Fruit fly (Drosophila melanogaster): ENCODE data around the gene Wdfy2.

Wdfy2 gene

DNA sequence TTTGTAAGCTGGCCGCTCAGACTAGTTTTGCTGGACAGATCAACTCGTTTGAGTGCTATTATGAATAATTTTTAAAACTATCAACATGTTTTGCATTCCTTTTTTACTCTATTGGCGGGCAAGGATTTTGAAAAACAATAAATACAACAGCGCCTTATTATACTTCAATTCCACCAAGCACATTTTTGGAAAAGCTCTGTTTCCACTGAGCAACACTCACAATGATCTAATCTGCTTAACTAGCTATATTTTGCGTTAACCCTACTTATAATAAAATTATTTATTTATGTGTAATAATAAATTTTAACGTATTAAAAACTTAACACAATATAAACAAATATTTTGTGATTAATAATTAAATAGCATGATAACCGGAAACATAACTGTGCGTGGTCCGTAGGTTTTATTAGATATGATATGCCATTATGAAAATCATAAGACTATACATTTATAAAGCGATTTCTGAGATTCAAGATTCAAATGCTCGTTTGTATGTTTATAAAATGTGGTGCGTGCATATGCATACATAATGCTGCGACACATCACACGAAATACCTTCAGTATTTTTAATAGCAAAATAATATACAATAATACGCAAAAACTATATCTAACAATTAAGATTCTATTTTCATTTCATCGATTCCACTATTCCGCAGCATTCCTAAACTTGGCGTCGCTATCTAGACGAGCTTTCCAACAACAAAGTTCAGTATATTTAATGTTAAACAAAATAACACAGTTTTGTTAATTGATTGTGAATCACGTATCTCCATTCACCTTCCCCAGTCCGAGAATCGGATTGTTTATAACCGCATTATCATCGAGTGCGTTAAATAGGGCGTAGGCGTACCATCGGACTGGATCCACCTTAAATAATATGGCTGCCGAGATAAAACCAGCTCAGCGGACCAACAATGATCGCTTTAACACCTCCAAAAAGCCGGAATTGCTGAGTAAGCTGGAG, at the start of gene Wdfy2, which contains the start of gene pie:
Wdfy2 (plus strand) TSS at position 649 of the 964 bp plus-strand sequence.
pie (minus strand) TSS at position 138 of the 964 bp plus-strand sequence.
- TF ChIP-seq insv (optimal IDR thresholded peaks at IDR 0.05) (no peak), Sin3A (optimal IDR thresholded peaks at IDR 0.05) (no peak), psq (optimal IDR thresholded peaks at IDR 0.05) (no peak), Myc (optimal IDR thresholded peaks at IDR 0.05) (no peak), h (optimal IDR thresholded peaks at IDR 0.05) (no peak), ttk (optimal IDR thresholded peaks at IDR 0.05) (no peak)

DNA sequence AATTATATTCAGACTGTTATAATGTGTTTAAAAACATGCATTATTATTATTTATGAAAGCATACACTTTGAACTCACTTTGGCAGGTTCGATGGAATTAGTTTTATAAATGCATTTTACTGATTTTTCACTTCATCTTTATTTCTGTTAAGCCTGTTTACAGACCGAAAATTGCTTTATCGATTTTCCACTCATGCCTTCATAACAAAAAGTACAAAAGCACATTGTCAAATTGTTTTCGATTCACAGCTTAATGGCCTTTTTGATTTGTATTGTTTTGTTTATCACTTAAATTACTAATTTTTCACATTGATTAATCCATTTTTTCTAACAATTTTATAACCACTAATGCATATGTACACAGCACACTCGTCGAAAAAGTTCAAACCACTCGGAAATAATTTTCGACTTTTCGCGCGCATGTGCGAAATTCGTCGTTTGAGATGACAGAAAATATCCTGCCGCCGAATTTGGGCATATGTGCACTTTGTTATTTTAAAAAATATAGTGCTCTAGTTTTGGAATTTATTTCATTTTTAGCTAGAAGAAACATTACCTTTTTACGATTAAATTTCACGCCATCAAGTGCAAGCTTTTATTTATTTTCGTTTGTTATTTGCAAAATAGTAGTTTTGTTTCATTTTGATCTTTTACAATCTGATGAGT, 49.4 kb upstream of the Wdfy2 start, which contains the start of gene rho-5:
rho-5 (minus strand) TSS at position 296 of the 665 bp plus-strand sequence.
- TF ChIP-seq h (optimal IDR thresholded peaks at IDR 0.05) (no peak), Sin3A (optimal IDR thresholded peaks at IDR 0.05) (no peak), Myc (optimal IDR thresholded peaks at IDR 0.05) (no peak), insv (optimal IDR thresholded peaks at IDR 0.05) (no peak), ttk (optimal IDR thresholded peaks at IDR 0.05) (no peak), psq (optimal IDR thresholded peaks at IDR 0.05) (no peak)

DNA sequence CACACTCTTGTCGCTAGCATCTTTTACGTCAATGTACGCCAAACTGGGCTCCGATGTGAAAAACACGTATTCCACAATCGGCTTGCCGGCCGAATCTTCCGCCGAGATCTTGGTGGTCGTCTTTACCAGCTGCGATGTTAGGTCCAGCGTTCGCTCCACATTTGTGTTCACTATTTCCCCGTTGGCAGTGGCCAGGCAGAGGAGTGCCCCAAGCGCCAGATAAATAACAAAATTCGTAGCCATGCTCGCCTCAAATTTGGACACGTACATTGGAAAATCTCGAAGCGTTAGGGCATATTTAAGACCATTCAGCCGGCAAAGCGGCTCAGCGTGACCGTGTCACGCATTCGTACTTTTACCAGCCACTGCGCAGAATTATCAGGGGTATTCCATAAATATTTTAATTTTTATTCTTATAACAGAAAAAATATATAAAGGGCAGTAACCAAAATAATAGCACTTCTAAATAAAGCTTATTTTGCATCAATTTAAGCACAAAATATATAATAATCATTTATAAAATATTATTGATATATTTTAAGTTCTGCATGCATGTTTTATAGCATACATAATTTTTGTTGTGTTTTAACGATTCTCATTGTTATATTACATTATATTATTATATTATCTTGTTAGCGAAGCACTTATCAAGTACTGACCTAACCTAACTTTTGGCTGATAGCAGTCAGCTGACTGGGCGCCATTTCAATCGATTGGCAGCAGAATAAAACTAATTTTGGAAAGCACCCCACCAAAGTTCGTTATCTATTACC, 47.4 kb upstream of the Wdfy2 start, which contains the start of the genes CG33303 and dpr19:
CG33303 (minus strand) TSS at position 294 of the 773 bp plus-strand sequence.
dpr19 (plus strand) TSS at position 705 of the 773 bp plus-strand sequence.
- TF ChIP-seq Sin3A (optimal IDR thresholded peaks at IDR 0.05): no peak
- TF ChIP-seq psq (optimal IDR thresholded peaks at IDR 0.05): no peak
- no peak for TF ChIP-seq Myc (optimal IDR thresholded peaks at IDR 0.05)
- no peak for TF ChIP-seq insv (optimal IDR thresholded peaks at IDR 0.05)
- TF ChIP-seq h (optimal IDR thresholded peaks at IDR 0.05): no peak
- no peak for TF ChIP-seq ttk (optimal IDR thresholded peaks at IDR 0.05)

DNA sequence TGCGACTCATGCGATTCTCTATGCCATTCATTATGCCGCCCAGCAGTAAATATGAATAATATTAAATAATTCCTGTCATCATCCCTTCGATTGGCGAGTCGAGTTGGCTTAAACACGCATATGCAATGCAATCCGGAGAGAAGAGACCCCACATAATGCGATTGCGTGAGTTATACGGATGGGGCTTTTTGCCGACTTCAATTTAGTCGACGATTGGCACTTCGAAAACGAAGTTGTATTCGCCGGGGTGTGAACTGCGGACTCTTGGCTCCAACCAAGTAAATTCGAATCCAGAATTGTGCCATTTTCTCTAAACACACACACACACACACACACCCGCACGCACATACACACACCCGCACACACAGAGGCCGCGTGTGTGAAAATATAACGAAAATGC, 46.8 kb upstream of the Wdfy2 start:
- TF ChIP-seq ttk (optimal IDR thresholded peaks at IDR 0.05): no peak
- no peak for TF ChIP-seq psq (optimal IDR thresholded peaks at IDR 0.05)
- TF ChIP-seq Sin3A (optimal IDR thresholded peaks at IDR 0.05): no peak

DNA sequence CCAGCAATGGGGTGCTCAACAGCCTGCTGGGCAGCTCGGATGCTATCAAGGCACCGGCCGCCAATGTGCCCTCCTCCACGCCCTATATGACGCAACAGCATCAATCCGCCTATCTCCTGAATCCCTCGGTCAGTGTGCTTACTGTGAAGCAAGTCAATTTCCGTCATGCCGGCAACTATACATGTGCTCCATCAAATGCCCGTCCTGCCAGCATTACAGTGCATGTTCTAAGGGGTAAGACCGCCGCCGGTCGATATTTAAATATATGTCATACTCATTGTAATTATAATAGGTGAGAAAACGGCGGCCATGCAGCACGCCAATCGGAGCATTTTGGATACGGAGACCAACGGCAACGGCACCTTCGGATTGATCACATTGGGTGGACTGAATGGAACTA, 44.5 kb upstream of the Wdfy2 start:
- TF ChIP-seq ttk (optimal IDR thresholded peaks at IDR 0.05) (no peak), Myc (optimal IDR thresholded peaks at IDR 0.05) (no peak), Sin3A (optimal IDR thresholded peaks at IDR 0.05) (no peak), h (optimal IDR thresholded peaks at IDR 0.05) (no peak), insv (optimal IDR thresholded peaks at IDR 0.05) (no peak), psq (optimal IDR thresholded peaks at IDR 0.05) (no peak)

DNA sequence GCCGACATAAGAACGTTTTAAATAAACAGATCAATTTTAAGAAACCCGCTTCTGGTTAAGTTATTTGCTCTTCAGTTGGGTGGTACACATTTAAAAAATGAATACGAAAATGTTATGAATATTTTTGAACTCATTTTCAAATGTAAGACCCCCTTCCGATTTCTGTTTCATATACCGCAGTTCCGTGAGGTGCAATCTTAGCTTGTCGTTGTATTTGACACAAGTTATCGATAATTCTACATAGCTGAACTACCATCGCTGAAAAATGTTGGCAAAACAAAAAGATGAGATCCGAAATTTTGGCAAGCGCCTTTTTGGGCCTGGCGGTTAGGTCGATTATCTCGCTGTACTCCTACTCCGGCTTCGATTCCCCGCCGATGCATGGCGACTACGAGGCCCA, 43.2 kb upstream of the Wdfy2 start, which contains the start of gene gny:
gny (plus strand) TSS at position 239 of the 400 bp plus-strand sequence.
- TF ChIP-seq Myc (optimal IDR thresholded peaks at IDR 0.05): no peak
- no peak for TF ChIP-seq h (optimal IDR thresholded peaks at IDR 0.05)
- TF ChIP-seq insv (optimal IDR thresholded peaks at IDR 0.05): no peak

DNA sequence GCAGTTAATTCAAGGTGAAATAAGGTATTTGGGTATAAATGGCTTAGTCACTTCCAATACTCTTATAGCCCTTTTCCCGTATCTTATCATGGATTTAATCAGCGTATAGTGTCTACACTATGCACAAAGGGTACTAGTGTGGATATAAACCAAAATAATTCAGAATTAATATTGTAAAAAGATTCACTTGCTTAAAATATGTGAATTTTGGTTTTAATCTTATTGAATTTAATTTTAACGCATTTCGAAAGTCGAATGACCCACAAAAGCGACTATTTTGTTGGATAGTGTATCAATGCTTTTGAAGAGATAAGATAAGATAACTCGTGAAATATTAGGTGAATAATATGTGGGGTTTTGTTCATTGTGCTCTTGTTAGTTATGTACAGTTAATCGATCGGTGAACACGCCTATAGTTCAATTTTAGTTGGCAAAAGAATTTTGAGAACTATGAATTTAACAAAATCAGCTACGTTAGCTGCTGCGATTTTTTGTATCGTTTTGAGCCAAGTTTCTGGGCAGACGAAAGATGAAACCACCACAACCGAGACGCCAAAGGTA, 41.1 kb upstream of the Wdfy2 start, which contains the start of gene CG5096:
CG5096 (plus strand) TSS at position 374 of the 561 bp plus-strand sequence.
- no peak for TF ChIP-seq Myc (optimal IDR thresholded peaks at IDR 0.05)
- TF ChIP-seq h (optimal IDR thresholded peaks at IDR 0.05): no peak
- TF ChIP-seq insv (optimal IDR thresholded peaks at IDR 0.05): no peak
- TF ChIP-seq Sin3A (optimal IDR thresholded peaks at IDR 0.05): no peak
- no peak for TF ChIP-seq psq (optimal IDR thresholded peaks at IDR 0.05)
- TF ChIP-seq ttk (optimal IDR thresholded peaks at IDR 0.05): no peak

DNA sequence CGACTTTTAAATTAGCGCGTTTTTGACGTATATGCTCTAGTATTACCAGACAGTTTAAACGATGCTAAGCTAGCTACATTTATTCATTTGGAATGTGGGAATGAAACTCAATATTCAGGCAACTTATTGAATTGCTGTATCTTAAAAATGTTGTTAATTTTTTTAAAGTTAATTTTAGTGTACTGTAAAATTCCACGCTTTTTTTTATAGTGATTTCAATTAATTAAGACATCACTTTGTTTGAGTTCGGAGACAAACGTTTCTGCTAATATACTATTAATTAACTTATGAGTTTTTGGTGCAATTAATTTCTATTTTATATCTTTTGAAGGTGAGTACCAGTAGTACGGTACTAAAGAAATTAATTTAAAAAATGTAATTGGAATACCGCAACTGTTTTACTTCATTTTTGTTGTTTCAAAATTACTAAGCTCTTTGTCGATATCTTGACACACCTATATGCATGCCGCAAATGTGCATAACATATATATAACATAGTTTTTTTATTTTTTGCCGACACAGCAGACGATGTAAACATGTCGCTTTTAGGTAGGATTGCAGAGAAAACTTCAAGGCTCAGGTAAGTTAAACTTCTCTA, 36.8 kb upstream of the Wdfy2 start, which contains the start of the genes Cdk1 and mRpS7:
Cdk1 (minus strand) TSS at position 55 of the 598 bp plus-strand sequence.
mRpS7 (plus strand) TSS at position 455 of the 598 bp plus-strand sequence.
- TF ChIP-seq ttk (optimal IDR thresholded peaks at IDR 0.05) (no peak), Myc (optimal IDR thresholded peaks at IDR 0.05) (no peak), insv (optimal IDR thresholded peaks at IDR 0.05) (no peak), h (optimal IDR thresholded peaks at IDR 0.05) (no peak), psq (optimal IDR thresholded peaks at IDR 0.05) (no peak), Sin3A (optimal IDR thresholded peaks at IDR 0.05) (no peak)

DNA sequence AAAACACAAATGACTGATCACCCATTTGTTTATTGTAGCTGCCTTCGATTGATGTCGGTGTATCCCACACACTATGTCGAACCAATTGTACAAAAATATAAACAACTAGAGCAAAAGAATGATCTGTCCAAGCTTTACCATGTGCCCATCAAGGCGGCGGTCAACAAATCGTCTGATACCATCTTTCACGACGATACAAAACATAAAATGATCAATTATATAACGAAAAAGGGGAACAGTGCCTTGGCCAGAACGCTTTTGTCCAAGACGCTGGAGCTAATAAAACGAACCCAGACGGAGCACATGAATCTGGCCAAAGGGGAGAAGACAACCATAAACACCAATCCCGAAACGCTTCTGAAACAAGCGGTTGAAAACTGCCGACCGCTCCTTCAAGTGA, 36.3 kb upstream of the Wdfy2 start:
- TF ChIP-seq Sin3A (optimal IDR thresholded peaks at IDR 0.05) (no peak), psq (optimal IDR thresholded peaks at IDR 0.05) (no peak), ttk (optimal IDR thresholded peaks at IDR 0.05) (no peak), Myc (optimal IDR thresholded peaks at IDR 0.05) (no peak), insv (optimal IDR thresholded peaks at IDR 0.05) (no peak), h (optimal IDR thresholded peaks at IDR 0.05) (no peak)

DNA sequence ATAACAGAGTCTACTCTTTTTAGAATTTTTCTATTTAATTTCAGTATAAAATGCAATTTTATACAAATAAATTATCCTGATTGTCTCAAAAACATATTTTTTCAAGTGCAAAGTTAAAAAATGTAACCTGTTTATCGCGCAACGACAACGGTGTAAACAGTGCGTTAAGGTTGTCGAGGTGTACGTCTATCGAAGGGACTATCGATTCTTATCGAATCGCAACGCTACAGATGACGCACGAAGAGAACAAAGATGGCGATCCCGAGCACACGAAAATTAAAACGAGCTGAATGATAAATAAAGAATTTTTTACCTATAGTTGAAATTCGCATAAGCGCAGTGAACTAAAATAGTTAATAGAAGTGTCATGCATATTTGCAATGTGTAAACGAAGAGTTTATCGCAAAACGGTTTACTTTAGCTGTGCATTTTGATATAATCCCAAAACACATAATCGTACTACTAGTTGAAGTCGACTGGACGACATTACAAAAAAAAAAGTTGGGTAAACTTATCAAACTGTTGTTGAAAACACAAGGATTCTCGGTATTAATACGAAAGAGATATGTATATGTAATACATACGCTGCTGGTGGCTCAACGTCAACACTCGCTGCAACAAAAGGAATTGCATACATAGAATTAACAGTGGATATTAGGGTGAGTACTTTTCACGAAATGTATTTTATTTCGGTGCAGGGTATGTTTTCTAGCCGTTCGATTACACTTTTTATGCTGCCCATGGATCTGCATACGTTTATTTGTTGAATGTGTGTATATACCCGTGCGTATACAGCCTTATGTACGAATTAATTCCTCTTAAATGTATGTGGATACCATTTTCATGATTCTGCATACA, 35.0 kb upstream of the Wdfy2 start, which contains the start of gene da:
da (plus strand) TSS at position 237 of the 858 bp plus-strand sequence.
- TF ChIP-seq insv (optimal IDR thresholded peaks at IDR 0.05) (no peak), Sin3A (optimal IDR thresholded peaks at IDR 0.05) (no peak), psq (optimal IDR thresholded peaks at IDR 0.05) (no peak), Myc (optimal IDR thresholded peaks at IDR 0.05) (no peak)

Data from Kc167 (cell line).